Worm (Caenorhabditis elegans): Measurements from ENCODE around the gene cbd-1.
A peak's percentile ranks its signal among the peaks of the same experiment; 100 is the strongest.

Gene cbd-1

ce11 chrIV:11332751-11333150 is 40.0 kb upstream of the cbd-1 start, which contains the start of gene sart-3:
TSS of gene sart-3 (minus strand) at chrIV:11332969.
- TF ChIP-seq T07F8.4 (tag; optimal IDR thresholded peaks at IDR 0.05): no peak
- TF ChIP-seq egl-18 (GFP tag; IDR thresholded peaks at IDR 0.05): no peak
- TF ChIP-seq lsy-27 (tag; optimal IDR thresholded peaks at IDR 0.05; ENCODE audit: borderline replicate concordance, insufficient read depth): no peak
- no peak for TF ChIP-seq Y67H2A.10 (GFP tag; conservative IDR thresholded peaks at IDR 0.05)
- no peak for TF ChIP-seq mes-4 (tag; optimal IDR thresholded peaks at IDR 0.05)
- no peak for TF ChIP-seq F49E8.2 (tag; optimal IDR thresholded peaks at IDR 0.05; ENCODE audit: insufficient read depth)
- TF ChIP-seq cebp-2 (GFP tag; IDR thresholded peaks at IDR 0.05): no peak
- TF ChIP-seq lin-40 (tag; optimal IDR thresholded peaks at IDR 0.05): no peak
- no peak for TF ChIP-seq C17E4.6 (GFP tag; IDR thresholded peaks at IDR 0.05)
- no peak for TF ChIP-seq nfya-2 (GFP tag; IDR thresholded peaks at IDR 0.05)
- no peak for TF ChIP-seq unc-62 (GFP tag; optimal IDR thresholded peaks at IDR 0.05)
- TF ChIP-seq B0019.2 (GFP tag; conservative IDR thresholded peaks at IDR 0.05): no peak
- no peak for TF ChIP-seq ama-1 (optimal IDR thresholded peaks at IDR 0.05)
- TF ChIP-seq ama-1 (GFP tag; optimal IDR thresholded peaks at IDR 0.05): peak in 1 of 2 experiments; percentile 73
- no peak for TF ChIP-seq K11D2.4 (GFP tag; IDR thresholded peaks at IDR 0.05)
- no peak for TF ChIP-seq nhr-90 (tag; optimal IDR thresholded peaks at IDR 0.05)
- peak; percentile 5 for TF ChIP-seq lin-54 (GFP tag; optimal IDR thresholded peaks at IDR 0.05)
- peak; percentile 45 for TF ChIP-seq hrde-1 (tag; optimal IDR thresholded peaks at IDR 0.05; ENCODE audit: borderline replicate concordance)
- TF ChIP-seq pbrm-1 (GFP tag; IDR thresholded peaks at IDR 0.05): no peak
- no peak for TF ChIP-seq tbx-9 (tag; optimal IDR thresholded peaks at IDR 0.05; ENCODE audit: borderline replicate concordance)
- TF ChIP-seq ceh-91 (GFP tag; IDR thresholded peaks at IDR 0.05): no peak

- TF ChIP-seq Y53G8AR.9 (GFP tag; conservative IDR thresholded peaks at IDR 0.05): no peak
- TF ChIP-seq tbp1 (GFP tag; optimal IDR thresholded peaks at IDR 0.05): no peak
- no peak for TF ChIP-seq hlh-12 (tag; optimal IDR thresholded peaks at IDR 0.05)
- no peak for TF ChIP-seq ceh-79 (tag; optimal IDR thresholded peaks at IDR 0.05)
- no peak for TF ChIP-seq bed-2 (GFP tag; IDR thresholded peaks at IDR 0.05)
- no peak for TF ChIP-seq atf-7 (tag; optimal IDR thresholded peaks at IDR 0.05)
- TF ChIP-seq F49E8.2 (tag; optimal IDR thresholded peaks at IDR 0.05; ENCODE audit: insufficient read depth): no peak
- TF ChIP-seq Y79H2A.3 (GFP tag; conservative IDR thresholded peaks at IDR 0.05): no peak
- TF ChIP-seq hlh-26 (GFP tag; conservative IDR thresholded peaks at IDR 0.05): no peak
- no peak for TF ChIP-seq chd-7 (tag; optimal IDR thresholded peaks at IDR 0.05)
- TF ChIP-seq madf-8 (GFP tag; conservative IDR thresholded peaks at IDR 0.05): no peak
- TF ChIP-seq dox-1 (GFP tag; IDR thresholded peaks at IDR 0.05): no peak
- TF ChIP-seq snpc-4 (GFP tag; optimal IDR thresholded peaks at IDR 0.05): no peak
- TF ChIP-seq snpc-4 (tag; optimal IDR thresholded peaks at IDR 0.05): no peak
- TF ChIP-seq lin-54 (GFP tag; optimal IDR thresholded peaks at IDR 0.05): no peak
- no peak for TF ChIP-seq athp-1 (tag; optimal IDR thresholded peaks at IDR 0.05)
- no peak for TF ChIP-seq F39B2.1 (GFP tag; IDR thresholded peaks at IDR 0.05)
- TF ChIP-seq nfya-1 (tag; optimal IDR thresholded peaks at IDR 0.05; ENCODE audit: borderline replicate concordance, insufficient read depth): no peak
- no peak for TF ChIP-seq B0336.3 (GFP tag; IDR thresholded peaks at IDR 0.05)
These were observed 36.6 kb upstream of the cbd-1 start for ce11 chrIV:11336180-11336579.

- TF ChIP-seq ztf-22 (GFP tag; optimal IDR thresholded peaks at IDR 0.05): no peak
- TF ChIP-seq rpc-1 (optimal IDR thresholded peaks at IDR 0.05): no peak
- no peak for TF ChIP-seq rpc-1 (tag; optimal IDR thresholded peaks at IDR 0.05)
- no peak for TF ChIP-seq hlh-26 (GFP tag; conservative IDR thresholded peaks at IDR 0.05)
- TF ChIP-seq nhr-27 (tag; optimal IDR thresholded peaks at IDR 0.05): no peak
- peak; percentile 67 for TF ChIP-seq lin-26 (GFP tag; IDR thresholded peaks at IDR 0.05)
- no peak for TF ChIP-seq Y56A3A.18 (GFP tag; IDR thresholded peaks at IDR 0.05)
- peak; percentile 82; the same call in 1 of the 2 replicates for TF ChIP-seq ztf-28 (GFP tag; IDR thresholded peaks at IDR 0.05)
- no peak for TF ChIP-seq nfya-1 (tag; optimal IDR thresholded peaks at IDR 0.05; ENCODE audit: borderline replicate concordance, insufficient read depth)
- no peak for TF ChIP-seq sptf-2 (GFP tag; optimal IDR thresholded peaks at IDR 0.05)
- peak; percentile 7 for TF ChIP-seq F23B12.7 (tag; optimal IDR thresholded peaks at IDR 0.05; ENCODE audit: insufficient read depth)
- TF ChIP-seq mel-28 (tag; optimal IDR thresholded peaks at IDR 0.05; ENCODE audit: borderline replicate concordance): no peak
- TF ChIP-seq ccch-3 (GFP tag; optimal IDR thresholded peaks at IDR 0.05): no peak
These were observed 35.8 kb upstream of the cbd-1 start, which contains the start of gene F54E12.2 for ce11 chrIV:11337021-11337420. TSS of gene F54E12.2 (minus strand) at chrIV:11337184.
